Fruit fly (Drosophila melanogaster) whole organism, prepupa: ENCODE results near the gene CG13060.

Source experiments
- CG3032 ChIP-seq: fragments of 200-800 bp; optimal IDR thresholded peaks from 2 replicates; lab custom pipeline; 2019; ENCODE audit warnings: missing biosample characterization, mild to moderate bottlenecking, missing genetic modification characterization, moderate library complexity
- Eip93F ChIP-seq: fragments of 200-800 bp; sonication (Bioruptor generic); optimal IDR thresholded peaks from 2 replicates; lab custom pipeline; 2016; ENCODE audit warnings: missing biosample characterization, mild to moderate bottlenecking, missing genetic modification characterization

DNA sequence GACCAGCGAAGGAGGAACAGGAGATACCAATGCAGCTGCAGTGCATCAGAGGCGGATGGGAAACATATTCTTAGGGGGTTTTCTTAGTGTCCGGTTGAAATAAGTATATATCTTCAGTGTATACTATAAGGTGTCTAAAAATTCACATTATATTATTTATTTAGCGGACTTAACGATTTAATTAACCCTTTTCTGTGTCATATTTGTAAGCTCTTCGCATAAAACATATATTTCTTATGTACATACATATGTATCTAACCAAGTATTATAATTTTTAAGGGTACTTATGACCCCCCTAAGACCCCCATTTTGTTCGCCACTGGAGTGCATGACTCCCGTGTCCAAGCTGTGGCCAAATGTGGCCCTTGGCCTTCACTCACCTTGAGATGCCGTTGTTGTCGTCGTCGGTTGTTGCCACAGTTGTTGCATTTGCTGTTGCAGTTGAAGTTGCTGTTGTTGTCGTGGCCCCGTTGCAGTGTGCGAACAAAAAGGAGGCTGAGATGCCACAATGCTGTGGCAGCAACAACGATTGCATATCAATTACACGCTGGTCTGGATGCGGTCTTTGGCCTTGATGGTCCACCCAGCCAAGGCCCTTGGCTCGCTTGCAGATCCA lies 41.7 kb downstream of the CG13060 start:
- TF ChIP-seq Eip93F (GFP tag; lab: Kevin White, UChicago) (no peak), CG3032 (peak; percentile 97)
